Worm (Caenorhabditis elegans): ENCODE data around the gene srw-84.

The srw-84 gene

ce11 chrV:19362568-19362967 is 18.5 kb upstream of the srw-84 start, which contains the start of gene C14B4.2:
Gene C14B4.2 (minus strand): TSS chrV:19362668.
- no peak for TF ChIP-seq elt-2 (tag; optimal IDR thresholded peaks at IDR 0.05)
- no peak for TF ChIP-seq fkh-10 (GFP tag; optimal IDR thresholded peaks at IDR 0.05)
- no peak for TF ChIP-seq nhr-25 (tag; optimal IDR thresholded peaks at IDR 0.05)
- no peak for TF ChIP-seq lsy-12 (tag; optimal IDR thresholded peaks at IDR 0.05)
- no peak for TF ChIP-seq nhr-11 (tag; optimal IDR thresholded peaks at IDR 0.05)
- TF ChIP-seq nhr-67 (tag; optimal IDR thresholded peaks at IDR 0.05), result no peak
- TF ChIP-seq egl-27 (tag; optimal IDR thresholded peaks at IDR 0.05), result no peak

DNA sequence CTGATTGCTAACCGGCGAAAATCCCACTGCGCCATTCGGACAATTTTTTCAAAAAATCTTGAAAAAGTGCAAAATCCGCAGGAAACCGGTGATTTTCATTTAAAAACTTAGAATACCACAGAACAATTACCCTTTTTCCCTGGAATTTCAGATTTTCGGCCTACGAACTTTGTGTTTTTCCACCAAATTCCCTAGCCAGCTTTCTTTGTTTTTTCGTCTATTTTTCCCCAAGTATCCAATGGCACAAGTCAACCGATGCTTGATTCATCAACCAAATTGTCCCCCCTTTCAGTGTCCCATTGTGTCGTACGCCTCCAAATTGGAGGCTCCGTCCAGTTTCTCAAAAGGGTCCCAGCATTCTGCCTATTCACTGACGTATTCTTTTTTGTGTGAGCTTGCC is 10.9 kb upstream of the srw-84 start, which contains the start of gene Y43F8A.1:
Gene Y43F8A.1 (plus strand): TSS at position 301 of the 400 bp plus-strand sequence.
- TF ChIP-seq nfya-1 (tag; optimal IDR thresholded peaks at IDR 0.05; ENCODE audit: insufficient read depth), result no peak
- no peak for TF ChIP-seq aly-2 (tag; optimal IDR thresholded peaks at IDR 0.05)
- no peak for TF ChIP-seq eor-1 (tag; optimal IDR thresholded peaks at IDR 0.05)
- TF ChIP-seq hmg-11 (tag; optimal IDR thresholded peaks at IDR 0.05), result no peak
- no peak for TF ChIP-seq skn-1 (tag; optimal IDR thresholded peaks at IDR 0.05)
- TF ChIP-seq pha-4 (tag; optimal IDR thresholded peaks at IDR 0.05), result no peak
- no peak for TF ChIP-seq fkh-2 (tag; optimal IDR thresholded peaks at IDR 0.05)

- TF ChIP-seq lin-39 (tag; optimal IDR thresholded peaks at IDR 0.05), result no peak
- no peak for TF ChIP-seq elt-2 (tag; optimal IDR thresholded peaks at IDR 0.05)
- no peak for TF ChIP-seq zag-1 (tag; optimal IDR thresholded peaks at IDR 0.05)
- TF ChIP-seq ceh-16 (tag; optimal IDR thresholded peaks at IDR 0.05), result no peak
- TF ChIP-seq unc-62 (GFP tag; optimal IDR thresholded peaks at IDR 0.05), result no peak
- no peak for TF ChIP-seq nhr-23 (tag; optimal IDR thresholded peaks at IDR 0.05)
- no peak for TF ChIP-seq lin-15B (tag; optimal IDR thresholded peaks at IDR 0.05)
- TF ChIP-seq unc-39 (tag; optimal IDR thresholded peaks at IDR 0.05), result no peak
- no peak for TF ChIP-seq lsy-12 (tag; optimal IDR thresholded peaks at IDR 0.05)
- no peak for TF ChIP-seq aly-2 (tag; optimal IDR thresholded peaks at IDR 0.05)
Measured at ce11 chrV:19371253-19371652, 9.8 kb upstream of the srw-84 start, which contains the start of gene Y43F8A.2. Gene Y43F8A.2 (plus strand): TSS chrV:19371553.

ce11 chrV:19371777-19372176 is 9.3 kb upstream of the srw-84 start:
- TF ChIP-seq nhr-67 (tag; optimal IDR thresholded peaks at IDR 0.05) (no peak), skn-1 (tag; optimal IDR thresholded peaks at IDR 0.05) (no peak), aly-2 (tag; optimal IDR thresholded peaks at IDR 0.05) (no peak), eor-1 (tag; optimal IDR thresholded peaks at IDR 0.05) (no peak), ama-1 (optimal IDR thresholded peaks at IDR 0.05) (no peak)

DNA sequence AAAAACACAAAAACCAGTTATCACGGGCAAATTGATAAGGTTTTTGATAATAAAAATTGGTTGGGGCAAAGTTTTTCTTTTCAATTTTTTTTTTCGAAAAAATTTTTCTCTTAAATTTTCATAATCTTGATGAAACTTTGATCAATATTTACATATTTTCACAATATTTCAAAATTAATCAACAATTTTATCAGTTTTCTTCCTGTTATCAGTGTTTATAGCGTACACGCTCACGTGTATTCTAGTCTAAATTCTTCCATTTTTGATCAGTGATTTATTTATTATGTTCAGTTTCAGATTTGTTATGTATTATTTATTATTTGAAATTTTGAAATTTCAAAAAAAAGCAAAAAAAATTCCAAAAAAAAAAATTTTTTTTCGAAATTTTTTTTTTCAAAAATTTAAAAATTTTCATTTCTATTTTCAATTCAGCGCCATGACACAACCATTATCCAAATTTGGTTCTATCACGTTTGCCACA is 4.0 kb upstream of the srw-84 start, which contains the start of gene nceh-1:
Gene nceh-1 (plus strand): TSS at position 431 of the 481 bp plus-strand sequence.
- TF ChIP-seq tbx-2 (tag; optimal IDR thresholded peaks at IDR 0.05) (no peak), elt-2 (tag; optimal IDR thresholded peaks at IDR 0.05) (peak; percentile 85), pqm-1 (tag; optimal IDR thresholded peaks at IDR 0.05) (peak; percentile 21), ztf-11 (tag; optimal IDR thresholded peaks at IDR 0.05) (no peak), jun-1 (tag; optimal IDR thresholded peaks at IDR 0.05) (no peak), pha-4 (tag; optimal IDR thresholded peaks at IDR 0.05) (peak; percentile 85), eor-1 (tag; optimal IDR thresholded peaks at IDR 0.05) (no peak), ceh-16 (tag; optimal IDR thresholded peaks at IDR 0.05) (no peak), lsy-12 (tag; optimal IDR thresholded peaks at IDR 0.05) (no peak), nhr-237 (tag; optimal IDR thresholded peaks at IDR 0.05) (no peak)

ce11 chrV:19390029-19390428 is 9.0 kb downstream of the srw-84 start, which contains the start of gene slcr-46.2:
Gene slcr-46.2 (minus strand): TSS chrV:19390129.
- no peak for TF ChIP-seq nhr-237 (tag; optimal IDR thresholded peaks at IDR 0.05)
- no peak for TF ChIP-seq ztf-11 (tag; optimal IDR thresholded peaks at IDR 0.05)
- no peak for TF ChIP-seq mml-1 (tag; optimal IDR thresholded peaks at IDR 0.05)

ce11 chrV:19391242-19391641 is 10.2 kb downstream of the srw-84 start:
- TF ChIP-seq hmg-11 (tag; optimal IDR thresholded peaks at IDR 0.05) (peak; percentile 55), unc-62 (GFP tag; optimal IDR thresholded peaks at IDR 0.05) (no peak), nfya-1 (tag; optimal IDR thresholded peaks at IDR 0.05; ENCODE audit: insufficient read depth) (peak; percentile 33)
